Worm (Caenorhabditis elegans): Measurements from ENCODE around the gene Y61A9LA.3.
"Not testable (repeated sequence)": the region's sequence is repeated elsewhere in the genome, so short reads cannot be mapped to it uniquely, and the experiment has no call there.

DNA sequence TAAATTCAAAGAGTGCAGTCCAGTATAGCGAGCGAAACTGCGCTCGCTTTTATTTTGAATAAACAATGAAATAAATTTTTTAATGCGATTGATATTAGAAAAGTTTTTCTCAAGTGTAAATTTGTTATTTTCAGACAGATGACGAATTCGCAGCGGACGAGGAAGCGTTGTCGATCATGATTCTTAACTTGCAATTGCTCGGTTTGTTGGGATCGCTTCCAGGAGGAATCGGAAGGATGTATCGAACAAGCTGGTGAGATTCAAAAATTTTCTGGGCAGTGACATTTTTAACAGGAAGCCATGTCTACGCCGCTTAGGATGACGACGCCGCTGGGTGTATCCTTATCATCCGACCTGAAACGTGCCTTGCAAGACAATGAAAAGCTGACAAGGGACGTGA is 17.4 kb upstream of the Y61A9LA.3 start, which contains the start of gene Y61A9LA.12:
- TF ChIP-seq T22C8.4 (GFP tag; IDR thresholded peaks at IDR 0.05); flt-1 (GFP tag; IDR thresholded peaks at IDR 0.05); tab-1 (GFP tag; IDR thresholded peaks at IDR 0.05); ref-1 (GFP tag; conservative IDR thresholded peaks at IDR 0.05); klf-2 (GFP tag; conservative IDR thresholded peaks at IDR 0.05); ztf-29 (GFP tag; IDR thresholded peaks at IDR 0.05); med-1 (GFP tag; optimal IDR thresholded peaks at IDR 0.05; ENCODE audit: insufficient read depth); cog-1 (tag; optimal IDR thresholded peaks at IDR 0.05); ztf-23 (GFP tag; IDR thresholded peaks at IDR 0.05): not testable (repeated sequence)

Data from whole organism, midembryonic.